Worm (Caenorhabditis elegans): ENCODE data around the gene cyp-14A2.

DNA sequence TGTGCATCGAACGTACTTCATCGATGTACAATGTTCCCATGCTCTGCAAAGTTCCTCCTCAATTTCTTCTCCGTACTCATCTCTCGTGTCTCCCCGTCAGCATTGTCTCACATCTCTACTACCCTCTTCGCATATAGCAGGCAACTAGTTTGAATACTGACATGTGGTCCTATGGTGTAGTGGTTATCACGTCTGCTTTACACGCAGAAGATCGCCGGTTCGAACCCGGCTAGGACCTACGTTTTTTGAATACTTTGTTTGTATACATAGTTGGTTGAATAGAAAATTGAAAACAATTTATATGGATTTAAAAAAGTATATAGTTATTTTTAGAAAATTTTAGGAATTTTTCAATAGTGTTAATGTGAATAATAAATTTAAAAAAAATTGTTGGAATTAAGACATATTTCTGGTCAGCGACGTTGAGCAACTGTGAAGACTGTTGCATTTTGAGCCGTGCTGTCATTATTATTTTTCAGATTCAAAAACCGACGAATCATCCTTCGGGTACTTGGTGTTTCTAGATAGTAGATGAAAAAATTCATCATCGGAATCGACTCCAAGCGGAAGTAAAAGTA, 37.5 kb upstream of the cyp-14A2 start:
- peak; percentile 94 for TF ChIP-seq klf-2 (GFP tag; conservative IDR thresholded peaks at IDR 0.05)
- peak; percentile 97 for TF ChIP-seq ztf-23 (GFP tag; IDR thresholded peaks at IDR 0.05)
- peak; percentile 91 for TF ChIP-seq ref-1 (GFP tag; conservative IDR thresholded peaks at IDR 0.05)

All from whole organism, midembryonic.